Fruit fly (Drosophila melanogaster) whole organism, larva: ENCODE data around the gene CG5466.

Experiments
- noc ChIP-seq: fragments of 200-800 bp; sonication (Bioruptor generic); optimal IDR thresholded peaks from 3 replicates; lab custom pipeline; 2019; ENCODE audit warnings: missing biosample characterization, mild to moderate bottlenecking, missing genetic modification characterization, moderate library complexity

Gene CG5466

DNA sequence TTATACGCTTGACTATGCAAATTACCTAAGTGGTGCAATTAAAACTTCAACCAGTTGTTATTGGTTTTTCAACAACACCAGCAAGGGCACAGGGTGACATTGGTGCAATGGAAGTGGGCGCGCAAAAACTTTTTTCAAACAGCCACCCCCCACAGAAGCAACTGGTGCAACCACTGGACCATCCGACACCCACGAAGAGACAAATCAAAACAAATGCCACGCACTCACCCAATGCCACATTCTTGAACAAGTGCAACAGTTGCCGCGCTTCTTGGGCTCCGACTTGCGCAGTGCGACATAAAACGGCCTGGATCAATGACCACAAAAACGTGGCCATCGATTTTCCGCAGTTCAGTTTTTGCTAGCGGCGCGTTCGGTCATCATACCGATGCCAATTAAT is 18.1 kb downstream of the CG5466 start:
- TF ChIP-seq noc: no peak

DNA sequence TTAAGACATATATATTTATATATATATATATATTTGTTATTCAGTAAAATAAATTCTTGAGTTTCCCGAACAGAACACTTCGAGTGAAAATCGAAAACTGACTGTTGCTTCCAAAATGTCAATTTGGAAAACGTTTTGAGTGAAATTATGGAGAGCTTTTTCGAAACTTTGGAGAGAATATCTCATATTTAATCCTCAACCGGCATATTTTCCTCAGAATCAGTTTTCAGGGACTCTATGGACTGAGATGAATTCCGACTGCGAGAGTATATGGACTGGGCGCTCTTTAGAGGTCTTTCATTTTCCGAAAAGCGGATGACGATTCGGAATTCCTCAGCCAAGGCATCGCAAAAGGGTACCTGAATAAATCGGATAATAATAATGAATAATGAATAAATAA is 30.9 kb downstream of the CG5466 start, which contains the start of gene GluRIIE:
GluRIIE (minus strand) TSS at position 101 of the 400 bp plus-strand sequence.
- no peak for TF ChIP-seq noc

DNA sequence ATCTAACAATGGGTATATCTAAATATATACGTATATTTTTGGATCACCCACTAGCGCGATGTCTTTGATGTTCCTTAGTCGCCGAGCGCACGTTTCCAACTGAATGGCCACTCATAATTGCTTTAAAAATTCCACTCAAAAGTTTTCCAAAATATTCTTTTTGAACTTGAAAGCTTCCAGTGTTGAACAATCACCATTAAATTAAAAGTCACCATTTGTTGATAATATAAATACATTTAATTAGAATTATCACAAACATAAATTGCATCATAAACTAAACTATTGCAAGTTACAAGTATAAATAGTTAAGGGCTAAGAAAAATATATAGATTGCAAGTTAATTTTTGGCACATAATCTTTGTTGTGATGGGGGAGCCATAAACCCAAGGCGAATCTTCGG is 34.7 kb downstream of the CG5466 start, which contains the start of gene GluRIID:
GluRIID (minus strand) TSS at position 101 of the 400 bp plus-strand sequence.
- TF ChIP-seq noc: no peak

DNA sequence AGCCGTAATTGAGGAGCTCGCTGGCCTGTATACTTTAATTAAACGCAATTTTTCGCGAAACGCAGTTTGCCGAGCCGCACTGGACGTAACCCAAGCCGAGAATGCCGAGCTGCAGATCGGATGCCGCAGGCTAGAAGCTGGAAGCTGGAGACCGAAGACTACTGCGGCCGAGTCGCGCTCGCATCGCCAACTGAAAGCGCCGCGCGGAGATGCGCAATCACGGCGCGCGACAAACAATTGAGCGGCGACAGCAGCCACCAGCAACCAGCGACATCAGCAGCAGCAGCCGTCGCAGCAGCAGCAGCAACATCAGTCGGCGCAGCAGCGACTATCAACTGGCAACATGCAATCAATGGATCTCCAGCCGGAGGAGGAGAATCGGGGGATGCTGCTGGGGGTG is 39.0 kb downstream of the CG5466 start:
- TF ChIP-seq noc: no peak

DNA sequence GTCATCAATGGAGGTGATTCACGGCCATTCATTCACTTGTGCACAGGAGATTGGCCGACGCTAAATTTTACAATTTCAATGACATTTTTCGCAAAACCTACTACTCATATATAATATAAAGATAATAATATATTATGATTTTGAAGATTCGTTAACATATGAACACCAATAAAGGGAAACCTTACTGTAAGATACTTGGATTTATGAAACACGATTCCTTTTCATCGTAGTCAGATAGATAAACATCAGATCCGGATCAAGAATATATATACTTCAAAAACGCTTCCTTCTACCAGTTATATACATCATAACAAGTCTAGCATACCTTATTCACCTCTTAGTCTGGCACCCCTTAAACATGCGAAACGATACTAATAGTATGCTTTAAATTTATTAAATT is 42.1 kb downstream of the CG5466 start, which contains the start of gene Nep4:
Nep4 (minus strand) TSS at position 101 of the 400 bp plus-strand sequence.
- no peak for TF ChIP-seq noc

DNA sequence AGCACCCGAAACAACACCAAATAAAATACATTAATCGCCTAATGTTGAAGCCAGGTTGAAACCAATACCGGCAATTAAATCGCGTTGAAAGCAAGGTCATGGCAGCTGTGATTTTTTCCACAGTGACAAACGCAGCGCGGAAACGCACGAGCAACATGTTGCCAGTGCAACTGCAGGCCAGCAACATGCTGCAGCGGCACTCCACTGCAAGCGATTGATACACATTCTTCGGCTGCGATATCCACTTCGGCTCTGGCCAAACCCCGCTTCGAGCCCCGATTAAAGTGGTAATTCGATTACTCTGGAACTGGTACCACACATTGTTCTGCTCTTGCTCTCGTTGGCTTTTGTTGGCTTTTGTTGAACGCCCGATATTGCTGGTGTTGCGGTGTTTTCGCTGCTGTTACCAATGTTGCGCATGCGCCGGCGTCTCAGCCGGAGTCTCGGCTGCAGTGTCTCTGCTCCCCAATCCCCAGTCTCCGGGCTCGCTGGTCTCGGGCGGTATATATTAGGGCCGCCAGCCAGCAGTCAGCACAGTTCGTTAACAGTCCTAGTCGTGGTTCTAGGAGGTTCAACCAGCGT is 51.4 kb downstream of the CG5466 start, which contains the start of gene Cpr92F:
Cpr92F (plus strand) TSS at position 532 of the 582 bp plus-strand sequence.
- TF ChIP-seq noc: no peak
